Fruit fly (Drosophila melanogaster) S2 (cell line): ENCODE results near the gene Pgant6.

Experiments
- CG8478 ChIP-seq: fragments of >200 bp; optimal IDR thresholded peaks from 2 replicates; lab custom pipeline; 2018
- CTCF ChIP-seq, 2 experiments: fragments of >200 bp; optimal IDR thresholded peaks; 2 replicates each; lab custom pipeline; 2018

Gene Pgant6

dm6 chr3L:2828610-2829139, 46.6 kb downstream of the Pgant6 start:
- TF ChIP-seq CG8478 (no peak), CTCF (optimal IDR thresholded peaks at IDR 0.05; lab: Kevin White, UChicago) (no peak)

dm6 chr3L:2829916-2830315, 47.9 kb downstream of the Pgant6 start:
- TF ChIP-seq CTCF (optimal IDR thresholded peaks at IDR 0.05; lab: Kevin White, UChicago) = no peak
- TF ChIP-seq CG8478 = no peak

- TF ChIP-seq CG8478 = no peak
- no peak for TF ChIP-seq CTCF (optimal IDR thresholded peaks at IDR 0.05; lab: Kevin White, UChicago)
Observed at dm6 chr3L:2831157-2831556, 49.1 kb downstream of the Pgant6 start.

DNA sequence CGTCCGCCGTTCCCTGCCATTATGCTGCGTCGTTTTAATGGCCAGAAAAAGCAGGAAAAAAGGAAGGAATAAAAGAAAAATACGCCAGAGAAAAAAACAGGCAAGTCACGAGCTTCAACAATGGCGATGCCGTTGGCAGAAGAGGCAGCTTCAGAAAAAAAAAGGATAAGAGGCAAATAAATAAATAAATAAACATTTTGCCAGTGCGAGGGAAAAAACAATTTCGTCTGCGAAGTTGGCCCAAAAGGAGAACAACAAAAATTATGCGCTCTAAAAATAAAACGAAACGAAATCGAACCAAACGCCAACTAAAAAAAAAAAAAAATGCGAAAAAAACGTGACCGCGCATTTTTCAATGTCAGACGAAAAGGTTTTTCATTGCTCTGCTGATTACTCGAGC, 49.7 kb downstream of the Pgant6 start:
- TF ChIP-seq CTCF (optimal IDR thresholded peaks at IDR 0.05; lab: Kevin White, UChicago) (no peak), CG8478 (no peak)

DNA sequence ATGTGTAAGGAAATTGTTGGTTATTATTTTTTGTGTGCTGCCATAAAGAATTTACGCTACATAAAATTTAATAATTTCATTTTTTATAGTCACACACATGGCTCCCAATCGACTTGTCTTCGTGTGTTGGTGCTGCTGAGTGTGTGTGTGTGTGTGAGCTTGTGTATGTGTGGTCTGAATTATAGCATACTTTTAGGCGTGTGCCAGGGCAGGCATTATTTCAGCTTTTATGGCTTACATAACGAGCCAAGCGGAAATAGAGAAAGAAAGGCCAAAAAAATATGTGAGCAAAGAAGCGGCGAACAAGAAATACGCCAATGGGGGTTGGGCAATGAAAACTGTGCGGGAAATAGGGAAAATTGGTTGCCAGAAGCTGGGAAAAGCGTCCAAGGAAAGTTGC, 50.2 kb downstream of the Pgant6 start:
- TF ChIP-seq CG8478 (no peak), CTCF (optimal IDR thresholded peaks at IDR 0.05; lab: Kevin White, UChicago) (no peak)

DNA sequence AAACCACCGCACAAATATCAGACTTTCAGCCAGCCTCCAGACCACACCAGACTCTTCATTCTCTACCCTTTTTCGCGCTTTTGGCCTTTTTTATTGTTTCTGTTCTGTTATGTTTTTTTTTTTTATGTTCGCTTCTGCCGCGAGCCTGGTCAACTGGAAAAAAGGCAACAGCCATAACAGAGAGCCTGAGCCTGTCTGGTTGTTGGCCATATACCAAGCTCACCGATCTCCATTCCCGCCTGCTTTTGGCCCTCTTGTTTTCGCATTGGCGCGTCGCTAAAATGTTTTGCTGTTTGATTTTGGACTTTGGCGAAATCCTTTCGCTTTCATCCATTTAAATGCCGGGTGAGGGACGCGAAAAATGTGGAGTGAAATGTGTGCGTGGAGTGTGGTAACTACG, 51.6 kb downstream of the Pgant6 start:
- TF ChIP-seq CTCF (optimal IDR thresholded peaks at IDR 0.05; lab: Kevin White, UChicago) (no peak), CG8478 (no peak)

- TF ChIP-seq CTCF (optimal IDR thresholded peaks at IDR 0.05; lab: Kevin White, UChicago) = no peak
- TF ChIP-seq CG8478 = no peak
Observed at dm6 chr3L:2834980-2835379, 52.9 kb downstream of the Pgant6 start.
